Comparison of ENCODE assay signal across 1 worm cellular context in genomic region chrII:3743684-3744200, ce11.
TF ChIP-seq lines count a peak whose summit lies in the region.

Gene nta-1 (minus strand): TSS chrII:3743814.

TF ChIP-seq in whole organism, L1 larva, 84 proteins besides CTCF, POLR2A, EP300 and RAD21 (continued from another document):
- TF ChIP-seq egl-13 (tag; optimal IDR thresholded peaks at IDR 0.05; lab: Kevin White, UChicago) (no peak), nhr-19 (GFP tag; conservative IDR thresholded peaks at IDR 0.05; lab: Robert Waterston, UW) (no peak), snu-23 (GFP tag; optimal IDR thresholded peaks at IDR 0.05; lab: Kevin White, UChicago) (no peak), hlh-4 (tag; optimal IDR thresholded peaks at IDR 0.05; lab: Kevin White, UChicago) (no peak), alr-1 (tag; optimal IDR thresholded peaks at IDR 0.05; lab: Kevin White, UChicago; ENCODE audit: borderline replicate concordance) (no peak), elt-2 (tag; optimal IDR thresholded peaks at IDR 0.05; lab: Kevin White, UChicago) (peak; percentile 20), elt-3 (tag; optimal IDR thresholded peaks at IDR 0.05; lab: Kevin White, UChicago) (no peak), unc-62 (GFP tag; optimal IDR thresholded peaks at IDR 0.05; lab: Kevin White, UChicago) (no peak), dpl-1 (GFP tag; optimal IDR thresholded peaks at IDR 0.05; lab: Kevin White, UChicago) (no peak), fos-1 (tag; optimal IDR thresholded peaks at IDR 0.05; lab: Kevin White, UChicago) (no peak), nhr-20 (tag; optimal IDR thresholded peaks at IDR 0.05; lab: Kevin White, UChicago) (peak; percentile 85), efl-1 (optimal IDR thresholded peaks at IDR 0.05; lab: Kevin White, UChicago) (no peak), efl-1 (GFP tag; optimal IDR thresholded peaks at IDR 0.05 in 1 of 2; lab: Kevin White, UChicago) (peak in 1 of 2 experiments; percentile 4), aha-1 (tag; optimal IDR thresholded peaks at IDR 0.05; lab: Kevin White, UChicago) (no peak), mdl-1 (tag; optimal IDR thresholded peaks at IDR 0.05; lab: Kevin White, UChicago) (peak in 1 of 2 experiments; percentile 22), C04F5.9 (tag; optimal IDR thresholded peaks at IDR 0.05; lab: Kevin White, UChicago) (no peak), mef-2 (tag; optimal IDR thresholded peaks at IDR 0.05; lab: Kevin White, UChicago) (no peak), C34B4.2 (tag; optimal IDR thresholded peaks at IDR 0.05; lab: Kevin White, UChicago) (no peak)
